Worm (Caenorhabditis elegans) whole organism, L1 larva: ENCODE data around the gene sdz-4.
A peak's percentile ranks its signal among the peaks of the same experiment; 100 is the strongest.

ENCODE experiments used
- fkh-8 ChIP-seq: sonication (generic microtip); optimal IDR thresholded peaks from 2 replicates; lab custom pipeline; 2016; ENCODE audit warnings: mild to moderate bottlenecking, missing genetic modification characterization, missing compliant biosample characterization
- lin-39 ChIP-seq: fragments of 150-350 bp; optimal IDR thresholded peaks from 2 replicates; lab custom pipeline; 2014; ENCODE audit warnings: missing biosample characterization, missing genetic modification reagents, missing genetic modification characterization
- lir-3 ChIP-seq: sonication (generic microtip); optimal IDR thresholded peaks from 2 replicates; lab custom pipeline; 2016; ENCODE audit warnings: mild to moderate bottlenecking, missing genetic modification characterization, moderate library complexity, missing compliant biosample characterization; ENCODE audit not compliant: poor library complexity
- nhr-11 ChIP-seq: fragments of 150-350 bp; optimal IDR thresholded peaks from 2 replicates; lab custom pipeline; 2014; ENCODE audit warnings: missing biosample characterization, missing genetic modification characterization
- nhr-237 ChIP-seq: fragments of 150-350 bp; optimal IDR thresholded peaks from 2 replicates; lab custom pipeline; 2014; ENCODE audit warnings: missing biosample characterization, missing genetic modification characterization
- pax-3 ChIP-seq: fragments of 200-800 bp; sonication (Bioruptor generic); optimal IDR thresholded peaks from 2 replicates; lab custom pipeline; 2018; ENCODE audit warnings: mild to moderate bottlenecking, missing genetic modification characterization, moderate library complexity, missing compliant biosample characterization
- pqm-1 ChIP-seq: sonication (generic microtip); optimal IDR thresholded peaks from 3 replicates; lab custom pipeline; 2017; ENCODE audit warnings: missing biosample characterization, missing genetic modification characterization
- swsn-7 ChIP-seq: sonication (generic microtip); optimal IDR thresholded peaks from 2 replicates; lab custom pipeline; 2016; ENCODE audit warnings: missing genetic modification characterization, missing compliant biosample characterization
- unc-130 ChIP-seq: fragments of 150-350 bp; optimal IDR thresholded peaks from 2 replicates; lab custom pipeline; 2017; ENCODE audit warnings: missing biosample characterization, missing genetic modification characterization, inconsistent platforms
- unc-86 ChIP-seq: sonication (generic microtip); optimal IDR thresholded peaks from 2 replicates; lab custom pipeline; 2016; ENCODE audit warnings: missing genetic modification characterization, missing compliant biosample characterization
- ztf-11 ChIP-seq, 2 experiments: sonication (generic microtip); optimal IDR thresholded peaks; 2 replicates each; lab custom pipeline; 2016 to 2017; ENCODE audit warnings: missing genetic modification characterization in 2 of 2, missing biosample characterization in 1 of 2, missing compliant biosample characterization in 1 of 2

- no peak for TF ChIP-seq lir-3 (tag; lab: Kevin White, UChicago)
- no peak for TF ChIP-seq ztf-11 (tag; optimal IDR thresholded peaks at IDR 0.05; lab: Kevin White, UChicago)
- TF ChIP-seq lin-39 (tag; lab: Kevin White, UChicago): no peak
- peak; percentile 52 for TF ChIP-seq fkh-8 (tag; lab: Kevin White, UChicago)
- no peak for TF ChIP-seq pqm-1
- no peak for TF ChIP-seq nhr-11 (tag; lab: Kevin White, UChicago)
- TF ChIP-seq pax-3 (tag; lab: Kevin White, UChicago): no peak
- TF ChIP-seq unc-130 (tag; lab: Kevin White, UChicago): no peak
- no peak for TF ChIP-seq swsn-7
- TF ChIP-seq nhr-237 (tag; lab: Kevin White, UChicago): no peak
- TF ChIP-seq unc-86 (tag; lab: Kevin White, UChicago): peak; percentile 21
Measured at ce11 chrII:950374-950773, 8.3 kb upstream of the sdz-4 start.
